Worm (Caenorhabditis elegans) whole organism, L3 larva: ENCODE measurements around the gene Y82E9BL.19.
"Not testable (repeated sequence)": the region's sequence is repeated elsewhere in the genome, so short reads cannot be mapped to it uniquely, and the experiment has no call there.

Experiments used
- ZK546.5 ChIP-seq: sonication (generic microtip); optimal IDR thresholded peaks from 2 replicates; lab custom pipeline; 2017; ENCODE audit warnings: missing biosample characterization, missing genetic modification characterization
- aly-2 ChIP-seq: fragments of 150-350 bp; optimal IDR thresholded peaks from 2 replicates; lab custom pipeline; 2014; ENCODE audit warnings: missing biosample characterization, missing genetic modification characterization
- ama-1 ChIP-seq: fragments of 150-350 bp; optimal IDR thresholded peaks from 2 replicates; lab custom pipeline; 2018
- ceh-16 ChIP-seq: sonication (generic microtip); optimal IDR thresholded peaks from 2 replicates; lab custom pipeline; 2017; ENCODE audit warnings: missing biosample characterization, missing genetic modification characterization
- ceh-28 ChIP-seq: fragments of 150-350 bp; optimal IDR thresholded peaks from 2 replicates; lab custom pipeline; 2014; ENCODE audit warnings: missing biosample characterization, missing genetic modification reagents, missing genetic modification characterization
- ceh-82 ChIP-seq: fragments of 150-350 bp; optimal IDR thresholded peaks from 2 replicates; lab custom pipeline; 2014; ENCODE audit warnings: missing biosample characterization, missing genetic modification characterization
- daf-12 ChIP-seq: fragments of 150-350 bp; optimal IDR thresholded peaks from 2 replicates; lab custom pipeline; 2014; ENCODE audit warnings: missing biosample characterization, missing genetic modification reagents, missing genetic modification characterization
- egl-27 ChIP-seq: sonication (generic microtip); optimal IDR thresholded peaks from 4 replicates; lab custom pipeline; 2017; ENCODE audit warnings: missing biosample characterization, missing genetic modification reagents, missing genetic modification characterization
- elt-1 ChIP-seq: fragments of 150-350 bp; optimal IDR thresholded peaks from 2 replicates; lab custom pipeline; 2014; ENCODE audit warnings: missing biosample characterization, missing genetic modification characterization
- elt-3 ChIP-seq, 3 experiments: fragments of 150-350 bp in 1 of 3; sonication (generic microtip) in 2 of 3; optimal IDR thresholded peaks; 2 replicates in 2 of 3; 4 replicates in 1 of 3; lab custom pipeline; 2014 to 2017; ENCODE audit warnings: missing biosample characterization in 3 of 3, missing genetic modification characterization in 3 of 3
- eor-1 ChIP-seq, 2 experiments: fragments of 150-350 bp; optimal IDR thresholded peaks; 2 replicates each; lab custom pipeline; 2014 to 2018; ENCODE audit warnings: missing biosample characterization in 2 of 2, missing genetic modification characterization in 2 of 2
- fos-1 ChIP-seq: fragments of 150-350 bp; optimal IDR thresholded peaks from 2 replicates; lab custom pipeline; 2014; ENCODE audit warnings: missing biosample characterization, missing genetic modification characterization
- jun-1 ChIP-seq: fragments of 150-350 bp; optimal IDR thresholded peaks from 2 replicates; lab custom pipeline; 2014; ENCODE audit warnings: missing biosample characterization, missing genetic modification reagents, missing genetic modification characterization
- lin-15B ChIP-seq: fragments of 150-350 bp; optimal IDR thresholded peaks from 2 replicates; lab custom pipeline; 2014; ENCODE audit warnings: missing biosample characterization, missing genetic modification characterization
- lsy-12 ChIP-seq: sonication (generic microtip); optimal IDR thresholded peaks from 2 replicates; lab custom pipeline; 2016; ENCODE audit warnings: mild to moderate bottlenecking, missing genetic modification characterization, missing compliant biosample characterization
- nhr-11 ChIP-seq: fragments of 150-350 bp; optimal IDR thresholded peaks from 2 replicates; lab custom pipeline; 2014; ENCODE audit warnings: missing biosample characterization, missing genetic modification characterization
- nhr-12 ChIP-seq: fragments of 150-350 bp; optimal IDR thresholded peaks from 2 replicates; lab custom pipeline; 2014; ENCODE audit warnings: missing biosample characterization, missing genetic modification characterization
- nhr-28 ChIP-seq: fragments of 150-350 bp; optimal IDR thresholded peaks from 2 replicates; lab custom pipeline; 2014; ENCODE audit warnings: missing biosample characterization, missing genetic modification characterization
- nhr-67 ChIP-seq: fragments of 150-350 bp; optimal IDR thresholded peaks from 2 replicates; lab custom pipeline; 2014; ENCODE audit warnings: missing biosample characterization, missing genetic modification characterization
- nhr-76 ChIP-seq: fragments of 150-350 bp; sonication (generic microtip); optimal IDR thresholded peaks from 5 replicates; lab custom pipeline; 2014; ENCODE audit warnings: missing biosample characterization, missing genetic modification characterization
- pha-4 ChIP-seq: fragments of 150-350 bp; optimal IDR thresholded peaks from 2 replicates; lab custom pipeline; 2014; ENCODE audit warnings: missing biosample characterization, missing genetic modification reagents, missing genetic modification characterization
- pqm-1 ChIP-seq: fragments of 150-350 bp; optimal IDR thresholded peaks from 2 replicates; lab custom pipeline; 2017; ENCODE audit warnings: missing biosample characterization, missing genetic modification characterization, inconsistent platforms
- unc-39 ChIP-seq: sonication (generic microtip); optimal IDR thresholded peaks from 4 replicates; lab custom pipeline; 2017; ENCODE audit warnings: missing biosample characterization, missing genetic modification characterization
- unc-62 ChIP-seq: fragments of 150-350 bp; sonication (generic microtip); optimal IDR thresholded peaks from 4 replicates; lab custom pipeline; 2014; ENCODE audit warnings: missing biosample characterization, missing genetic modification reagents, missing genetic modification characterization
- zag-1 ChIP-seq: fragments of 150-350 bp; optimal IDR thresholded peaks from 2 replicates; lab custom pipeline; 2014; ENCODE audit warnings: missing biosample characterization, missing genetic modification characterization
- ztf-11 ChIP-seq: fragments of 150-350 bp; optimal IDR thresholded peaks from 2 replicates; lab custom pipeline; 2014; ENCODE audit warnings: missing biosample characterization, missing genetic modification characterization
- ztf-4 ChIP-seq: fragments of 150-350 bp; optimal IDR thresholded peaks from 2 replicates; lab custom pipeline; 2014; ENCODE audit warnings: missing biosample characterization, missing genetic modification characterization

The Y82E9BL.19 gene

DNA sequence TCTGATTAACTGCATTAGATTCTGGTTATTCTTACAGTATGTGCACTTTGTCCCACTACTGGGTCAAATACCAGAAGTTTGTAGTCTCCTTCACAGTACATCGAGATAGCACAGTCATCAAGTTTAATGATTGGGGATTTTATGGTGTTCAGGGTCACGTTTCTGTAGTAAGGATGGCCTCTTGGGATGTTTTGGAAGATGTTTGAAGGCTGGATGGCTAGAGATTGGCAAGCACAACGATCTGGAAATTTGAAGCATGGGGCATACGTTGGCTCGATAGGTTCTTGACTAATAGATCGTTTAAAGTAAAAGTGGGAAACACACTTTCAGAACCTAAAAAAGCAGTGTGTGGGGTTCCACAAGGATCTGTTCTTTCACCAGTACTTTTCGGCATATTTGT, 26.2 kb downstream of the Y82E9BL.19 start, which contains the start of gene Y82E9BR.8:
Gene Y82E9BR.8 (minus strand): TSS at position 101 of the 400 bp plus-strand sequence.
- not testable (repeated sequence) for TF ChIP-seq nhr-76, lin-15B, ceh-16 (tag; lab: Kevin White, UChicago)

DNA sequence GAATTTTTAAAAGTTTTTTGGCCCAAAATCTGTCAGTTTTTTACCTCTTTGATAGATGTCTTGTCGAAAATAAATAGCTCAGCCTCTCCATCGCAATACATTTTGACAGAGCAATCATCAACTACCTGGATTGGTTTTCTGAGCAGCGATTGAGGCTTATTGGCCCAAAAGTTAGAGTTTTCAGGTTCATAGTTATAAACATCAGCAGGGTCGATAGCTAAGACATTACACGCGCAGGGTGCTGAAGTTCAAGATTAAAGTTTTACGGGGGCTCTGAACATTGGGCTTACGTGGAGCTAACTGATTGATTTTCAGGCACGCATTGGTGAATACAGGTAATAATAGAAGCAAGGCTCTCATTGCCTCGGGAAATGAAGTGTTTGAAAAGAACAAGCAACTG, 27.9 kb downstream of the Y82E9BL.19 start, which contains the start of gene Y82E9BR.9:
Gene Y82E9BR.9 (minus strand): TSS at position 101 of the 400 bp plus-strand sequence.
- TF ChIP-seq nhr-11 (tag; lab: Kevin White, UChicago) (no peak), nhr-67 (tag; lab: Kevin White, UChicago) (no peak), ceh-28 (no peak), lin-15B (tag; lab: Kevin White, UChicago) (no peak), eor-1 (tag; optimal IDR thresholded peaks at IDR 0.05; lab: Kevin White, UChicago) (no peak), daf-12 (tag; lab: Kevin White, UChicago) (no peak), unc-62 (GFP tag; lab: Kevin White, UChicago) (no peak), ceh-82 (tag; lab: Kevin White, UChicago) (no peak), lsy-12 (tag; lab: Kevin White, UChicago) (no peak), nhr-76 (tag; lab: Kevin White, UChicago) (no peak), aly-2 (tag; lab: Kevin White, UChicago) (no peak), unc-39 (tag; lab: Kevin White, UChicago) (no peak), jun-1 (tag; lab: Kevin White, UChicago) (no peak), pqm-1 (tag; lab: Kevin White, UChicago) (no peak), fos-1 (no peak)

DNA sequence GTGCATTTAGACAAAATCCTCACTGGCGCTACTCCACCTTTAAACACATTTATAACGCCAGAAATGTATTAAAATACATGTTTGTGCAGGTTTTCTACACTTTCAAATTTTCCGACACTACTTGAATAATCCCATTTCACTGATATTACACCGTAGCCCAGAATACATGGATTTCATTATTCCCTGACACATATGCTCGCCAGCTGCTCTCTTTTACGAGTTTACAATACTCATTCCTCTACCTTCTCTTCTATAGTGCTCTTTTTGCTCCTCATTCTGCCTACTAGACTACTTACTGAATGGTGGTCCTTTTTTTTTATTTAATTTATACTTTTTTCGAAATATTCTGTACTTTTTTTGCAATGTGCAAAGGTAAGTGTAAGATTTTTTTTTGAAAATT, 40.7 kb downstream of the Y82E9BL.19 start:
- TF ChIP-seq aly-2 (tag; lab: Kevin White, UChicago) (no peak), nhr-28 (tag; lab: Kevin White, UChicago) (no peak), nhr-12 (tag; lab: Kevin White, UChicago) (no peak), nhr-11 (tag; lab: Kevin White, UChicago) (no peak), ceh-28 (no peak), zag-1 (tag; lab: Kevin White, UChicago) (no peak), daf-12 (tag; lab: Kevin White, UChicago) (no peak), fos-1 (no peak), elt-3 (tag; optimal IDR thresholded peaks at IDR 0.05; lab: Kevin White, UChicago) (no peak), lsy-12 (tag; lab: Kevin White, UChicago) (no peak), unc-39 (tag; lab: Kevin White, UChicago) (no peak), ceh-16 (tag; lab: Kevin White, UChicago) (no peak), elt-1 (tag; lab: Kevin White, UChicago) (no peak), lin-15B (tag; lab: Kevin White, UChicago) (no peak), jun-1 (tag; lab: Kevin White, UChicago) (no peak)
- TF ChIP-seq, all 47 proteins: peak for 0

DNA sequence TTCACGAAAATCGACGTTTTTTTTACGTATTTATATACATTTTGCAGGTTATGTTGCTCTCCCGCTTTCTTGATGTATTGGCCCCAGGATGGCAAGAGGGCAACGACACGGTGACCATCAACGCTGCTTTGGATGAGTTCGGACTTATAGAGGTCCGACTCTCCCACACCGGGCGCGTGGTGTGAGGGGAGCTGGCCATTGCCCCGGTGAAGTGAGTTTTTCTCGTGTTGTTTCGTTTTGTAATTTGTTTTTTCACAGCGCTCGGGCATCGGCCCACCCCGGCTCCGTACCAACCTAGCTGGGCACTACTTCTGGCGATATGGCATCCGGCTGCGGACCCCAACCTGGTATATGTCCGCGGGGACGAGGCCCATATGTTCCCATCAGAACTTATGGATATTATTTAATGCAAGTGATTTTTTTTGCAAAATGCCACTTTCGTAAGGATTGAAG, 42.6 kb downstream of the Y82E9BL.19 start, which contains the start of gene Y82E9BR.20:
Gene Y82E9BR.20 (plus strand): TSS at position 51 of the 453 bp plus-strand sequence.
- no peak for TF ChIP-seq ztf-4 (tag; lab: Kevin White, UChicago)
- no peak for TF ChIP-seq egl-27 (tag; lab: Kevin White, UChicago)

DNA sequence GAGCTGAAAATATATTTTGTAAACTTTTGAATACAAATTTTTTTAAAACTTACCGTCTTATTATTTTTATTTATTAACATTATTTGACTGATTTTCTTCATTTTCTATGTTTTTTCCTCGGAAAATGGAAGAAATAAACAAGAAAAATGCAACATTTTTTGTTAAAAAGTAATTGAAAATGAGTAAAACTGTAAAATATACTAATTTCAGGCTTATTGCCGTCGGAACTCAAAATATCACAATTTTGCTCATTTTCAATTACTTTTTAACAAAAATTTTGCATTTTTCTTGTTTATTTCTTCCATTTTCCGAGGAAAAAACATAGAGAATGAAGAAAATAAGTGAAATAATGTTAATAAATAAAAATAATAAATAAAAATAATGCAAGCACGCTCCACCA, 43.7 kb downstream of the Y82E9BL.19 start, which contains the start of gene Y82E9BR.10:
Gene Y82E9BR.10 (minus strand): TSS at position 101 of the 400 bp plus-strand sequence.
- not testable (repeated sequence) for TF ChIP-seq ztf-11 (tag; lab: Kevin White, UChicago); ama-1 (lab: Kevin White, UChicago); nhr-76 (tag; lab: Kevin White, UChicago)
- TF ChIP-seq, all 47 proteins: peak for 0; not testable (repeated sequence) for 47

DNA sequence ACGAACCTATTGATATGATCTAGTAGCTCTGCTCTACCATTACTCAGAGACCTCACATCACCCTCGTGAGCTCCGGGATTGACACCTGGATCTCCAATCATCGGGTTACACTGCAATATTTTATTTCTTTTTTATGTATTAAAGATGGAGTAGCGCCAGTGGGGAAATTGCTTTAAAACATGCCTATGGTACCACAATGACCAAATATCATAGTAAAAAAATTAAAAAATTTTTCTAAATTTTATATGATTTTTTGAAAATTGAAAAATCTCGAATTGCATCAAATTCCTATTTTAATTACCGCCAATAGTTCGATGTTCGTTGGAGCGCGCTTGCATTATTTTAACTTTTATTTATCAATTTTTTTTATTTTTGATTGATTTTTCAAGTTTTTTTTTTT, 46.1 kb downstream of the Y82E9BL.19 start, which contains the start of gene pals-40:
Gene pals-40 (minus strand): TSS at position 101 of the 400 bp plus-strand sequence.
- TF ChIP-seq pqm-1 (tag; lab: Kevin White, UChicago); ZK546.5 (tag; lab: Kevin White, UChicago); pha-4: not testable (repeated sequence)
